Worm (Caenorhabditis elegans) whole organism, L4 larva: ENCODE data around the gene hpr-17.

Source experiments
- F44E2.7 ChIP-seq: fragments of 200-800 bp; sonication (Bioruptor generic); IDR thresholded peaks from 2 replicates; pipeline ENCODE4 v2.1.2; 2022; ENCODE audit warnings: missing genetic modification characterization, missing compliant biosample characterization
- F49E8.2 ChIP-seq: sonication (generic microtip); optimal IDR thresholded peaks from 2 replicates; lab custom pipeline; 2016; ENCODE audit warnings: missing compliant biosample characterization, mild to moderate bottlenecking, missing genetic modification characterization, borderline replicate concordance
- R02D3.7 ChIP-seq: fragments of 150-350 bp; sonication (generic microtip); optimal IDR thresholded peaks from 3 replicates; lab custom pipeline; 2014; ENCODE audit warnings: missing biosample characterization, missing genetic modification characterization
- T20F7.1 ChIP-seq: fragments of 200-800 bp; sonication (Bioruptor generic); optimal IDR thresholded peaks from 2 replicates; lab custom pipeline; 2018; ENCODE audit warnings: mild to moderate bottlenecking, missing genetic modification characterization, missing compliant biosample characterization
- Y48G9A.11 ChIP-seq: fragments of 200-800 bp; sonication (Bioruptor generic); IDR thresholded peaks from 2 replicates; pipeline ENCODE4 v1.3.6; 2022; ENCODE audit warnings: missing genetic modification reagents, missing genetic modification characterization, missing compliant biosample characterization
- ZK546.5 ChIP-seq, 2 experiments: sonication (generic microtip); optimal IDR thresholded peaks; 2 replicates each; lab custom pipeline; 2017; ENCODE audit warnings: missing biosample characterization in 2 of 2, missing genetic modification characterization in 2 of 2
- aha-1 ChIP-seq: fragments of 150-350 bp; peaks from one replicate; lab custom pipeline; 2014; ENCODE audit warnings: missing biosample characterization, missing genetic modification characterization
- arid-1 ChIP-seq: fragments of 200-800 bp; sonication (Bioruptor generic); conservative IDR thresholded peaks from 2 replicates; pipeline ENCODE4 v1.3.6; 2022; ENCODE audit warnings: missing genetic modification reagents, missing genetic modification characterization, missing compliant biosample characterization
- ceh-20 ChIP-seq: fragments of 200-800 bp; sonication (Bioruptor generic); IDR thresholded peaks from 2 replicates; pipeline ENCODE4 v1.3.6; 2022; ENCODE audit warnings: missing genetic modification reagents, missing genetic modification characterization, missing compliant biosample characterization
- ceh-32 ChIP-seq: sonication (generic microtip); optimal IDR thresholded peaks from 2 replicates; lab custom pipeline; 2016; ENCODE audit warnings: mild to moderate bottlenecking, missing genetic modification characterization, missing compliant biosample characterization; ENCODE audit not compliant: poor library complexity
- ceh-62 ChIP-seq: sonication (generic microtip); optimal IDR thresholded peaks from 2 replicates; lab custom pipeline; 2017; ENCODE audit warnings: missing biosample characterization, missing genetic modification characterization
- cey-2 ChIP-seq: sonication (generic microtip); optimal IDR thresholded peaks from 3 replicates; lab custom pipeline; 2017; ENCODE audit warnings: missing genetic modification characterization, mild to moderate bottlenecking, missing compliant biosample characterization, antibody characterized with exemption, borderline replicate concordance; ENCODE audit not compliant: insufficient read depth
- daf-8 ChIP-seq: fragments of 200-800 bp; sonication (Bioruptor generic); IDR thresholded peaks from 2 replicates; pipeline ENCODE4 v1.3.6; 2022; ENCODE audit warnings: missing genetic modification characterization, missing compliant biosample characterization
- dmd-8 ChIP-seq: fragments of 200-800 bp; sonication (Bioruptor generic); IDR thresholded peaks from 2 replicates; pipeline ENCODE4 v1.3.6; 2022; ENCODE audit warnings: missing genetic modification characterization, missing compliant biosample characterization
- dmd-9 ChIP-seq: fragments of 200-800 bp; sonication (Bioruptor generic); IDR thresholded peaks from 2 replicates; pipeline ENCODE4 v1.3.6; 2022; ENCODE audit warnings: missing genetic modification reagents, missing genetic modification characterization, missing compliant biosample characterization
- dpl-1 ChIP-seq: fragments of 150-350 bp; optimal IDR thresholded peaks from 2 replicates; lab custom pipeline; 2014; ENCODE audit warnings: missing biosample characterization, missing genetic modification reagents, missing genetic modification characterization
- duxl-1 ChIP-seq: sonication (generic microtip); optimal IDR thresholded peaks from 2 replicates; lab custom pipeline; 2016; ENCODE audit warnings: mild to moderate bottlenecking, missing genetic modification characterization, moderate library complexity, missing compliant biosample characterization; ENCODE audit not compliant: poor library complexity
- dve-1 ChIP-seq: sonication (generic microtip); optimal IDR thresholded peaks from 2 replicates; lab custom pipeline; 2017; ENCODE audit warnings: antibody characterized with exemption, mild to moderate bottlenecking, missing genetic modification characterization, missing compliant biosample characterization; ENCODE audit not compliant: insufficient read depth
- egl-43 ChIP-seq: fragments of 200-800 bp; sonication (Bioruptor generic); IDR thresholded peaks from 2 replicates; pipeline ENCODE4 v1.3.6; 2022; ENCODE audit warnings: missing genetic modification reagents, missing genetic modification characterization, missing compliant biosample characterization
- gei-8 ChIP-seq: fragments of 200-800 bp; sonication (Bioruptor generic); optimal IDR thresholded peaks from 2 replicates; lab custom pipeline; 2018; ENCODE audit warnings: mild to moderate bottlenecking, missing genetic modification characterization, missing compliant biosample characterization
- hlh-11 ChIP-seq: fragments of 200-800 bp; sonication (Bioruptor generic); optimal IDR thresholded peaks from 2 replicates; lab custom pipeline; 2018; ENCODE audit warnings: mild to moderate bottlenecking, missing genetic modification characterization, missing compliant biosample characterization
- hlh-30 ChIP-seq: sonication (generic microtip); optimal IDR thresholded peaks from 2 replicates; lab custom pipeline; 2017; ENCODE audit warnings: antibody characterized with exemption, mild to moderate bottlenecking, missing genetic modification characterization, missing compliant biosample characterization; ENCODE audit not compliant: insufficient read depth
- lim-7 ChIP-seq: fragments of 200-800 bp; sonication (Bioruptor generic); IDR thresholded peaks from 2 replicates; pipeline ENCODE4 v1.3.6; 2022; ENCODE audit warnings: missing genetic modification characterization, missing compliant biosample characterization
- lin-1 ChIP-seq: fragments of 200-800 bp; sonication (Bioruptor generic); IDR thresholded peaks from 2 replicates; pipeline ENCODE4 v1.3.6; 2022; ENCODE audit warnings: missing genetic modification reagents, missing genetic modification characterization, missing compliant biosample characterization
- lin-29 ChIP-seq: fragments of 200-800 bp; sonication (Bioruptor generic); IDR thresholded peaks from 2 replicates; pipeline ENCODE4 v1.3.6; 2022; ENCODE audit warnings: missing genetic modification reagents, missing genetic modification characterization, missing compliant biosample characterization
- lin-38 ChIP-seq: fragments of 200-800 bp; sonication (Bioruptor generic); IDR thresholded peaks from 2 replicates; pipeline ENCODE4 v1.3.6; 2022; ENCODE audit warnings: missing genetic modification reagents, missing genetic modification characterization, missing compliant biosample characterization
- lin-39 ChIP-seq: fragments of 150-350 bp; optimal IDR thresholded peaks from 2 replicates; lab custom pipeline; 2014; ENCODE audit warnings: missing biosample characterization, missing genetic modification reagents, missing genetic modification characterization
- lir-3 ChIP-seq: sonication (generic microtip); optimal IDR thresholded peaks from 2 replicates; lab custom pipeline; 2016; ENCODE audit warnings: mild to moderate bottlenecking, missing genetic modification characterization, missing compliant biosample characterization
- madf-5 ChIP-seq, 2 experiments: fragments of 200-800 bp; sonication (Bioruptor generic); IDR thresholded peaks; 2 replicates each; pipeline ENCODE4 v1.3.6; 2022; ENCODE audit warnings: missing compliant biosample characterization in 2 of 2, missing genetic modification characterization in 2 of 2
- mdl-1 ChIP-seq, 2 experiments: fragments of 150-350 bp in 1 of 2; sonication (generic microtip) in 1 of 2; optimal IDR thresholded peaks; 2 replicates each; lab custom pipeline; 2014 to 2017; ENCODE audit warnings: missing biosample characterization in 2 of 2, missing genetic modification characterization in 2 of 2
- mdt-29 ChIP-seq: fragments of 200-800 bp; sonication (Bioruptor generic); IDR thresholded peaks from 2 replicates; pipeline ENCODE4 v1.3.6; 2022; ENCODE audit warnings: missing genetic modification reagents, missing genetic modification characterization, missing compliant biosample characterization
- mep-1 ChIP-seq: fragments of 150-350 bp; sonication (generic microtip); optimal IDR thresholded peaks from 3 replicates; lab custom pipeline; 2014; ENCODE audit warnings: missing biosample characterization, missing genetic modification characterization
- mxl-3 ChIP-seq: fragments of 200-800 bp; sonication (Bioruptor generic); optimal IDR thresholded peaks from 2 replicates; lab custom pipeline; 2018; ENCODE audit warnings: mild to moderate bottlenecking, missing genetic modification characterization, missing compliant biosample characterization
- nhr-102 ChIP-seq: sonication (generic microtip); optimal IDR thresholded peaks from 2 replicates; lab custom pipeline; 2016; ENCODE audit warnings: mild to moderate bottlenecking, missing genetic modification characterization, moderate library complexity, missing compliant biosample characterization
- nhr-111 ChIP-seq: fragments of 200-800 bp; sonication (Bioruptor generic); optimal IDR thresholded peaks from 2 replicates; lab custom pipeline; 2018; ENCODE audit warnings: mild to moderate bottlenecking, missing genetic modification characterization, missing compliant biosample characterization
- nhr-237 ChIP-seq: sonication (generic microtip); optimal IDR thresholded peaks from 2 replicates; lab custom pipeline; 2017; ENCODE audit warnings: missing biosample characterization, missing genetic modification characterization
- nhr-41 ChIP-seq: fragments of 200-800 bp; sonication (Bioruptor generic); IDR thresholded peaks from 2 replicates; pipeline ENCODE4 v1.3.6; 2022; ENCODE audit warnings: missing genetic modification reagents, missing genetic modification characterization, missing compliant biosample characterization
- nhr-6 ChIP-seq: fragments of 150-350 bp; optimal IDR thresholded peaks from 2 replicates; lab custom pipeline; 2014; ENCODE audit warnings: missing biosample characterization, missing genetic modification characterization
- nhr-77 ChIP-seq: fragments of 150-350 bp; optimal IDR thresholded peaks from 2 replicates; lab custom pipeline; 2014; ENCODE audit warnings: missing biosample characterization, missing genetic modification characterization
- rbr-2 ChIP-seq: sonication (generic microtip); optimal IDR thresholded peaks from 2 replicates; lab custom pipeline; 2016; ENCODE audit warnings: missing genotype, missing genetic modification characterization, missing compliant biosample characterization
- saeg-2 ChIP-seq: fragments of 200-800 bp; sonication (Bioruptor generic); IDR thresholded peaks from 2 replicates; pipeline ENCODE4 v1.3.6; 2022; ENCODE audit warnings: missing genetic modification reagents, missing genetic modification characterization, missing compliant biosample characterization
- set-16 ChIP-seq: fragments of 200-800 bp; sonication (Bioruptor generic); IDR thresholded peaks from 2 replicates; pipeline ENCODE4 v1.3.6; 2022; ENCODE audit warnings: missing genetic modification reagents, missing genetic modification characterization, missing compliant biosample characterization
- snpc-4 ChIP-seq: fragments of 150-350 bp; optimal IDR thresholded peaks from 2 replicates; lab custom pipeline; 2014; ENCODE audit warnings: missing biosample characterization, missing genetic modification characterization
- unc-39 ChIP-seq: sonication (generic microtip); optimal IDR thresholded peaks from 2 replicates; lab custom pipeline; 2017; ENCODE audit warnings: missing biosample characterization, missing genetic modification characterization
- unc-62 ChIP-seq, 3 experiments: fragments of 150-350 bp in 1 of 3; sonication (generic microtip); optimal IDR thresholded peaks in 2 of 3; peaks in 1 of 3; 1 replicate in 1 of 3; 2 replicates in 2 of 3; lab custom pipeline; 2014 to 2017; ENCODE audit warnings: missing biosample characterization in 3 of 3, missing genetic modification characterization in 3 of 3, missing genetic modification reagents in 3 of 3, missing genotype in 1 of 3
- vab-7 ChIP-seq: fragments of 200-800 bp; sonication (Bioruptor generic); IDR thresholded peaks from 2 replicates; pipeline ENCODE4 v1.3.6; 2022; ENCODE audit warnings: missing genetic modification reagents, missing genetic modification characterization, missing compliant biosample characterization
- zfp-3 ChIP-seq: fragments of 200-800 bp; sonication (Bioruptor generic); conservative IDR thresholded peaks from 2 replicates; pipeline ENCODE4 v1.3.6; 2022; ENCODE audit warnings: missing genetic modification reagents, missing genetic modification characterization, missing compliant biosample characterization

The hpr-17 gene

DNA sequence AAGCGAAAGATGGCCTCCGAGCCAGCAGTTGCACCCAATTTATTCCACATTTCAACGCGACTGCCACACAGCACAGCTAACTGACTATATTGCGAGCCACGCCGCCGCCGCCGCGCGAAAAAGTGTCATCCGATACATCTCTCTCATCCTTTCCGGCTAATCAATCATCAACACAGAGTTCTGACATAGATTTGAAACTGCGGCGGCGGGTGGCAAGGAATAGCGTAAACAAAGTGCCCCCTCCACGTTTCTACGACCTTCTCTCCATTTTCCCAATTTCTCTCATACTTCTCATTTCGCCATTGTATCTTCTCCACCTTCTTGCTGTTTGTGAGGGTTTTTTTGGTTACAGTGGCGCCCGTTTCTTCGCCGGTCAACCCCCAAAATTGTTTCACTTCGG, 32.5 kb upstream of the hpr-17 start (continued):
- TF ChIP-seq nhr-77 (peak; percentile 6), egl-43 (GFP tag; lab: Robert Waterston, UW) (0 out of 2 replicates have a peak, but pooled peaks have one; percentile 32), aha-1 (tag; lab: Kevin White, UChicago) (peak; percentile 76), hlh-11 (peak; percentile 59), nhr-111 (GFP tag; lab: Kevin White, UChicago) (no peak), cey-2 (no peak), dmd-9 (GFP tag; lab: Robert Waterston, UW) (no peak)

DNA sequence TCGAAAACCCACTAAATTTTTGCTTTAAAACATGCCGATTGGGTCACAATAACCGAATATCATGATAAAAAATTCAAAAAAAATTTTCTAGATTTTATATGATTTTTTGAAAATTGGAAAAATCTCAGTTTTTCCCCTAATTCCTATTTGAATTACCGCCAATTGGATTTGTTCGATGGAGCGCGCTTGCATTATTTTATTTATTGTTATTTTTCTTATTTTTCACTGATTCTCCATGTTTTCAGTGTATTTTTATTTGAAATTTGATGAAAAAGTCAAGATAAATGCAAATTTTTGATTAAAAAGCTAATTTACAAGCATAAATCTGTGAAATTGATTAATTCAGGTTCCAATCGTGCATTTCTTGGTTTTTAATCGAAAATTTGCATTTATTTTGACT, 31.2 kb upstream of the hpr-17 start:
- TF ChIP-seq lin-38 (peak; percentile 58), Y48G9A.11 (peak; percentile 36; the same call in 1 of the 2 replicates), hlh-11 (no peak)
- TF ChIP-seq, all 104 proteins: peak for 2

DNA sequence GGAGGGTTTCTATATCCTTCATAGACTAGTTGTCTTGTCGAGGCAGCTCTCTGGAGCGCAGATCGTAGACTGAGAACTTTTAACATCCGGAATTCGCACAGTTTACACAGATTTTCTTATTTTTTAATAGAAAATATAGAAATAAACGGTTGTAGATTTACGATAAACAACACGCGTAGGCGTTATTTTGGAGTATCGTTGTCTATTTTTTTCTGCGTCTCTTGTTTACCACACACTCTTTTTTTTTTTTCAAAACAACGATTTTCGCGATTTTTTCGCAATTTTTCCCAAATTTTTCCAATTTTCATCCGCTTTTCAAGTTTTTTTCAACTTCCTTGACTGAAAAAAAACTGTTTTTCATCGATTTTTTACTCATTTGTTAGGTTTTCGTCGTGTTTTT, 30.3 kb upstream of the hpr-17 start, which contains the start of gene mecr-1:
TSS of gene mecr-1 (minus strand) at position 127 of the 400 bp plus-strand sequence.
- TF ChIP-seq hlh-11 (no peak), set-16 (no peak), nhr-237 (no peak), ceh-62 (tag; lab: Kevin White, UChicago) (no peak), vab-7 (GFP tag; lab: Robert Waterston, UW) (no peak), saeg-2 (GFP tag; lab: Robert Waterston, UW) (no peak), gei-8 (GFP tag; lab: Kevin White, UChicago) (no peak), ceh-20 (GFP tag; lab: Robert Waterston, UW) (no peak), F49E8.2 (no peak), arid-1 (no peak), nhr-6 (no peak), mep-1 (tag; lab: Kevin White, UChicago) (no peak), lim-7 (GFP tag; lab: Robert Waterston, UW) (no peak), lir-3 (no peak), hlh-30 (no peak), rbr-2 (tag; lab: Kevin White, UChicago) (peak; percentile 14), dpl-1 (GFP tag; lab: Kevin White, UChicago) (peak; percentile 47), F44E2.7 (no peak), mdt-29 (GFP tag; lab: Robert Waterston, UW) (no peak), nhr-77 (no peak), nhr-41 (GFP tag; lab: Robert Waterston, UW) (no peak), zfp-3 (GFP tag; lab: Robert Waterston, UW) (no peak), aha-1 (tag; lab: Kevin White, UChicago) (no peak), Y48G9A.11 (peak; percentile 99), madf-5 (GFP tag; IDR thresholded peaks at IDR 0.05; lab: Robert Waterston, UW) (no peak), daf-8 (GFP tag; lab: Robert Waterston, UW) (no peak), snpc-4 (tag; lab: Kevin White, UChicago) (no peak), unc-39 (tag; lab: Kevin White, UChicago) (no peak), T20F7.1 (no peak), mdl-1 (tag; optimal IDR thresholded peaks at IDR 0.05; lab: Kevin White, UChicago) (no peak), ZK546.5 (tag; optimal IDR thresholded peaks at IDR 0.05; lab: Kevin White, UChicago) (no peak), lin-29 (no peak), nhr-102 (tag; lab: Kevin White, UChicago) (no peak), egl-43 (GFP tag; lab: Robert Waterston, UW) (no peak), unc-62 (GFP tag; optimal IDR thresholded peaks at IDR 0.05 in 1 of 2; lab: Kevin White, UChicago) (no peak), unc-62 (tag; optimal IDR thresholded peaks at IDR 0.05; lab: Kevin White, UChicago) (no peak), mxl-3 (GFP tag; lab: Kevin White, UChicago) (no peak), lin-1 (GFP tag; lab: Robert Waterston, UW) (no peak), ceh-32 (no peak), lin-39 (tag; lab: Kevin White, UChicago) (no peak), R02D3.7 (tag; lab: Kevin White, UChicago) (peak; percentile 82), duxl-1 (tag; lab: Kevin White, UChicago) (no peak), dmd-8 (GFP tag; lab: Robert Waterston, UW) (no peak), dve-1 (tag; lab: Kevin White, UChicago) (no peak)
